Fruit fly (Drosophila melanogaster) whole organism, embryonic: Measurements from ENCODE around the gene mTerf3.

Experiments used
- Adf1 ChIP-seq: fragments of 200-800 bp; sonication (Bioruptor generic); IDR thresholded peaks from 2 replicates; pipeline ENCODE4 v1.3.6; 2022; ENCODE audit warnings: missing biosample characterization, missing genetic modification characterization
- Aef1 ChIP-seq: fragments of 200-800 bp; sonication (Bioruptor generic); IDR thresholded peaks from 3 replicates; pipeline ENCODE4 v1.3.6; 2022; ENCODE audit warnings: missing biosample characterization, missing genetic modification characterization
- Asciz ChIP-seq: fragments of 200-800 bp; sonication (Bioruptor generic); optimal IDR thresholded peaks from 2 replicates; lab custom pipeline; 2017; ENCODE audit warnings: missing biosample characterization, mild to moderate bottlenecking, missing genetic modification characterization, missing genetic modification reagents
- CG10209 ChIP-seq: fragments of 200-800 bp; sonication (Bioruptor generic); optimal IDR thresholded peaks from 3 replicates; lab custom pipeline; 2017; ENCODE audit warnings: missing biosample characterization, mild to moderate bottlenecking, missing genetic modification characterization, missing genetic modification reagents
- CG12299 ChIP-seq: fragments of 200-800 bp; sonication (Bioruptor generic); optimal IDR thresholded peaks from 2 replicates; lab custom pipeline; 2018; ENCODE audit warnings: missing biosample characterization, mild to moderate bottlenecking, missing genetic modification characterization
- CG12659 ChIP-seq: fragments of 200-800 bp; sonication (Bioruptor generic); optimal IDR thresholded peaks from 3 replicates; lab custom pipeline; 2017; ENCODE audit warnings: mild to moderate bottlenecking, missing biosample characterization, missing genetic modification reagents, missing genetic modification characterization
- CG12942 ChIP-seq: fragments of 200-800 bp; sonication (Bioruptor generic); optimal IDR thresholded peaks from 3 replicates; lab custom pipeline; 2016; ENCODE audit warnings: missing biosample characterization, missing genetic modification characterization
- CG13894 ChIP-seq: fragments of 200-800 bp; sonication (Bioruptor generic); optimal IDR thresholded peaks from 3 replicates; lab custom pipeline; 2018; ENCODE audit warnings: missing biosample characterization, mild to moderate bottlenecking, missing genetic modification characterization, moderate library complexity
- CG15514 ChIP-seq: fragments of 200-800 bp; sonication (Bioruptor generic); optimal IDR thresholded peaks from 3 replicates; lab custom pipeline; 2017; ENCODE audit warnings: missing biosample characterization, missing genetic modification characterization, mild to moderate bottlenecking, moderate library complexity, missing genetic modification reagents
- CG15696 ChIP-seq: fragments of 200-800 bp; sonication (Bioruptor generic); optimal IDR thresholded peaks from 2 replicates; lab custom pipeline; 2019; ENCODE audit warnings: missing biosample characterization, mild to moderate bottlenecking, missing genetic modification characterization, moderate library complexity
- CG16779 ChIP-seq: fragments of 200-800 bp; sonication (Bioruptor generic); IDR thresholded peaks from 2 replicates; pipeline ENCODE4 v1.3.6; 2022; ENCODE audit warnings: missing biosample characterization, missing genetic modification characterization
- CG17359 ChIP-seq: fragments of 200-800 bp; sonication (Bioruptor generic); optimal IDR thresholded peaks from 3 replicates; lab custom pipeline; 2018; ENCODE audit warnings: missing biosample characterization, mild to moderate bottlenecking, missing genetic modification characterization, moderate library complexity
- CG17829 ChIP-seq: fragments of 200-800 bp; optimal IDR thresholded peaks from 2 replicates; lab custom pipeline; 2019; ENCODE audit warnings: missing biosample characterization, mild to moderate bottlenecking, missing genetic modification characterization, moderate library complexity
- CG18011 ChIP-seq: fragments of 200-800 bp; sonication (Bioruptor generic); optimal IDR thresholded peaks from 2 replicates; lab custom pipeline; 2017; ENCODE audit warnings: missing biosample characterization, missing genetic modification characterization, mild to moderate bottlenecking, moderate library complexity, missing genotype
- CG18619 ChIP-seq: fragments of 200-800 bp; sonication (Bioruptor generic); optimal IDR thresholded peaks from 3 replicates; lab custom pipeline; 2017; ENCODE audit warnings: missing biosample characterization, mild to moderate bottlenecking, missing genetic modification characterization
- CG32767 ChIP-seq: fragments of 200-800 bp; sonication (Bioruptor generic); IDR thresholded peaks from 2 replicates; pipeline ENCODE4 v1.3.6; 2022; ENCODE audit warnings: missing biosample characterization, missing genetic modification characterization
- CG3838 ChIP-seq: fragments of 200-800 bp; sonication (Bioruptor generic); optimal IDR thresholded peaks from 3 replicates; lab custom pipeline; 2016; ENCODE audit warnings: missing biosample characterization, missing genetic modification characterization
- CG4424 ChIP-seq: fragments of 200-800 bp; sonication (Bioruptor generic); optimal IDR thresholded peaks from 3 replicates; lab custom pipeline; 2016; ENCODE audit warnings: missing biosample characterization, missing genetic modification characterization
- CG6654 ChIP-seq: fragments of 200-800 bp; sonication (Bioruptor generic); optimal IDR thresholded peaks from 2 replicates; lab custom pipeline; 2017; ENCODE audit warnings: missing biosample characterization, mild to moderate bottlenecking, missing genetic modification characterization
- CG6765 ChIP-seq: fragments of 200-800 bp; sonication (Bioruptor generic); optimal IDR thresholded peaks from 3 replicates; lab custom pipeline; 2017; ENCODE audit warnings: missing biosample characterization, mild to moderate bottlenecking, missing genetic modification characterization
- CG7786 ChIP-seq: fragments of 200-800 bp; sonication (Bioruptor generic); optimal IDR thresholded peaks from 2 replicates; lab custom pipeline; 2016; ENCODE audit warnings: missing biosample characterization, missing genetic modification characterization
- CG8089 ChIP-seq: fragments of 200-800 bp; sonication (Bioruptor generic); optimal IDR thresholded peaks from 3 replicates; lab custom pipeline; 2016; ENCODE audit warnings: missing biosample characterization, missing genetic modification characterization
- CG8359 ChIP-seq: fragments of 200-800 bp; sonication (Bioruptor generic); optimal IDR thresholded peaks from 2 replicates; lab custom pipeline; 2017; ENCODE audit warnings: missing biosample characterization, mild to moderate bottlenecking, missing genetic modification characterization, borderline replicate concordance
- CTCF ChIP-seq: fragments of 200-800 bp; sonication (Bioruptor generic); optimal IDR thresholded peaks from 2 replicates; lab custom pipeline; 2017; ENCODE audit warnings: missing biosample characterization, mild to moderate bottlenecking, missing genetic modification characterization, moderate library complexity
- Dip2 ChIP-seq: fragments of 200-800 bp; sonication (Bioruptor generic); IDR thresholded peaks from 2 replicates; pipeline ENCODE4 v1.3.6; 2022; ENCODE audit warnings: missing biosample characterization, missing genetic modification characterization
- Dip3 ChIP-seq: fragments of 200-800 bp; sonication (Bioruptor generic); optimal IDR thresholded peaks from 3 replicates; lab custom pipeline; 2016; ENCODE audit warnings: missing biosample characterization, missing genetic modification characterization
- H2.0 ChIP-seq: fragments of 200-800 bp; sonication (Bioruptor generic); IDR thresholded peaks from 2 replicates; pipeline ENCODE4 v1.3.6; 2022; ENCODE audit warnings: missing biosample characterization, missing genetic modification characterization
- HLH54F ChIP-seq: fragments of 200-800 bp; sonication (Bioruptor generic); optimal IDR thresholded peaks from 3 replicates; lab custom pipeline; 2016; ENCODE audit warnings: missing biosample characterization, missing genetic modification characterization
- Hr78 ChIP-seq, 2 experiments: fragments of 200-800 bp in 1 of 2; fragments of >200 bp in 1 of 2; sonication (Bioruptor generic) in 1 of 2; optimal IDR thresholded peaks; 2 replicates each; lab custom pipeline; 2017 to 2019; ENCODE audit warnings: missing biosample characterization in 2 of 2, missing genetic modification characterization in 2 of 2, mild to moderate bottlenecking in 1 of 2, moderate library complexity in 1 of 2
- NC2α ChIP-seq: fragments of 200-800 bp; sonication (Bioruptor generic); optimal IDR thresholded peaks from 2 replicates; lab custom pipeline; 2016; ENCODE audit warnings: missing biosample characterization, missing genetic modification characterization
- Nf-YB ChIP-seq: fragments of 200-800 bp; sonication (Bioruptor generic); optimal IDR thresholded peaks from 3 replicates; lab custom pipeline; 2019; ENCODE audit warnings: missing biosample characterization, mild to moderate bottlenecking, missing genetic modification characterization, moderate library complexity
- TFAM ChIP-seq: fragments of 200-800 bp; sonication (Bioruptor generic); optimal IDR thresholded peaks from 2 replicates; lab custom pipeline; 2017; ENCODE audit warnings: missing biosample characterization, missing genetic modification characterization, inconsistent platforms
- ase ChIP-seq: fragments of 200-800 bp; sonication (Bioruptor generic); IDR thresholded peaks from 3 replicates; pipeline ENCODE4 v1.3.6; 2022; ENCODE audit warnings: missing biosample characterization, missing genetic modification characterization
- cato ChIP-seq: fragments of 200-800 bp; sonication (Bioruptor generic); optimal IDR thresholded peaks from 2 replicates; lab custom pipeline; 2016; ENCODE audit warnings: missing biosample characterization, missing genetic modification characterization, borderline replicate concordance
- chm ChIP-seq: fragments of 200-800 bp; sonication (Bioruptor generic); IDR thresholded peaks from 2 replicates; pipeline ENCODE4 v1.3.6; 2022; ENCODE audit warnings: missing biosample characterization, missing genetic modification characterization
- grn ChIP-seq: fragments of 200-800 bp; sonication (Bioruptor generic); optimal IDR thresholded peaks from 3 replicates; lab custom pipeline; 2017; ENCODE audit warnings: missing biosample characterization, missing genetic modification characterization
- hth ChIP-seq: fragments of >200 bp; optimal IDR thresholded peaks from 2 replicates; lab custom pipeline; 2017; ENCODE audit warnings: inconsistent platforms
- knrl ChIP-seq: fragments of 200-800 bp; sonication (Bioruptor generic); IDR thresholded peaks from 3 replicates; pipeline ENCODE4 v1.3.6; 2022; ENCODE audit warnings: missing biosample characterization, missing genetic modification characterization; ENCODE audit not compliant: partially characterized antibody
- luna ChIP-seq: fragments of 200-800 bp; sonication (Bioruptor generic); optimal IDR thresholded peaks from 2 replicates; lab custom pipeline; 2016; ENCODE audit warnings: missing biosample characterization, missing genetic modification characterization
- nom ChIP-seq: fragments of 200-800 bp; sonication (Bioruptor generic); optimal IDR thresholded peaks from 2 replicates; lab custom pipeline; 2017; ENCODE audit warnings: missing biosample characterization, missing genetic modification characterization, mild to moderate bottlenecking, moderate library complexity, missing genetic modification reagents
- p53 ChIP-seq: fragments of 200-800 bp; sonication (Bioruptor generic); optimal IDR thresholded peaks from 2 replicates; lab custom pipeline; 2016; ENCODE audit warnings: missing biosample characterization, missing genetic modification characterization
- pum ChIP-seq: fragments of 200-800 bp; sonication (Bioruptor generic); optimal IDR thresholded peaks from 2 replicates; lab custom pipeline; 2016; ENCODE audit warnings: missing biosample characterization, missing genetic modification characterization
- salm ChIP-seq: fragments of 200-800 bp; sonication (Bioruptor generic); optimal IDR thresholded peaks from 2 replicates; lab custom pipeline; 2018; ENCODE audit warnings: missing biosample characterization, mild to moderate bottlenecking, missing genetic modification characterization
- slbo ChIP-seq: fragments of 200-800 bp; sonication (Bioruptor generic); IDR thresholded peaks from 2 replicates; pipeline ENCODE4 v1.3.6; 2022; ENCODE audit warnings: missing biosample characterization, missing genetic modification characterization
- sqz ChIP-seq: fragments of 200-800 bp; sonication (Bioruptor generic); optimal IDR thresholded peaks from 3 replicates; lab custom pipeline; 2018; ENCODE audit warnings: missing biosample characterization, mild to moderate bottlenecking, missing genetic modification characterization
- sr ChIP-seq: fragments of 200-800 bp; sonication (Bioruptor generic); IDR thresholded peaks from 3 replicates; pipeline ENCODE4 v1.3.6; 2022; ENCODE audit warnings: missing biosample characterization, missing genetic modification characterization
- tin ChIP-seq: fragments of 200-800 bp; sonication (Bioruptor generic); optimal IDR thresholded peaks from 3 replicates; lab custom pipeline; 2016; ENCODE audit warnings: missing biosample characterization, missing genetic modification characterization
- trh ChIP-seq: fragments of 200-800 bp; sonication (Bioruptor generic); optimal IDR thresholded peaks from 2 replicates; lab custom pipeline; 2016; ENCODE audit warnings: missing biosample characterization, missing genetic modification characterization
- usp ChIP-seq: fragments of >200 bp; optimal IDR thresholded peaks from 2 replicates; lab custom pipeline; 2017; ENCODE audit warnings: missing biosample characterization, missing genetic modification characterization
- zfh2 ChIP-seq: fragments of 200-800 bp; sonication (Bioruptor generic); optimal IDR thresholded peaks from 2 replicates; lab custom pipeline; 2016; ENCODE audit warnings: missing biosample characterization, missing genetic modification characterization

The mTerf3 gene

DNA sequence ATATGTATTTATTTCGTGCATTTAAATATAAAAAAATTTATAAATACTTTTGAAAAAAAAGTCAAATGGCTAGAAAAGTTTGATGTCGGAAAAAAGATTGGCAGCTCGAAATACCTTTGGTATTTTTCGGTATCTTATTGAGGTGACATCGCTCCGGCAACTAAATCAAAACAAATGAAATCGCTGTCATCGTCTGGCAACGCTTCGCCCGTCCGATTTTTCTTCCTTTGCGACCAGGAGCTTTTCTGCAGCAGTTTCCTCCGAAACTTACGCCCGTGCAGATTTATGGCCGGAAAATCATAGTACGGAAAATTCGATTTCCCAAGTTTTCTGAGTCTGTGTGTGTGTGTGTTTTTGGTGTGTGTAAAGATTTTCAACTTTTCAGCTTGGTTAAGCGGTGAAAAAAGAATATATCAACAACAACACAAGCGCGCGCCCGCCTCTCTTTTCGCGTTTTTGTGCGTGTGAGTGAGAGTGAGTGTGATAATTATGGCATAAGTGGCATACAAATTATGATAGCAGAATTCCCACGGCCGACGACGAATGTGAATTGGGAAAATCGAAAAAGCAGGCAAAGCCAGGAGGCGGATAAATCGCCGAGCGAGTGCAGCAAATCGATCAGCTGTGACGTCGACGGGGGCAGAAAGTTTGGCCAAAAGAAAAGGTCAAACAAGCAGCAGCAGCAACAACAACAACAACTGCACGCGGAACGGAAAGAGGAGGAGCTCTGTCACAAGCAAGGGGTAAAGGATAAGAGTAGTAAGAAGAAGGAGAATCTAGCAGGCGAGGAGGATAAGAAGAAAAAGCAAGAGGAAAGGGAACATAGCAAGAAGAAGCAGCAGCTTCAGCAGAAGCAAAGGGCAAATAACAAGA lies 23.2 kb downstream of the mTerf3 start, which contains the start of gene CG32425 (continued):
- TF ChIP-seq tin (GFP tag; lab: Kevin White, UChicago) (peak; percentile 5), knrl (no peak), CG12942 (GFP tag; lab: Kevin White, UChicago) (no peak), CG32767 (GFP tag; lab: Robert Waterston, UW) (no peak), Dip3 (GFP tag; lab: Kevin White, UChicago) (no peak), CG18011 (GFP tag; lab: Kevin White, UChicago) (no peak), CG15696 (no peak), zfh2 (GFP tag; lab: Kevin White, UChicago) (no peak), Dip2 (GFP tag; lab: Robert Waterston, UW) (no peak), CG13894 (tag; lab: Kevin White, UChicago) (no peak), Adf1 (GFP tag; lab: Robert Waterston, UW) (no peak; the same call in 1 of the 2 replicates), trh (no peak), H2.0 (GFP tag; lab: Robert Waterston, UW) (no peak), CTCF (GFP tag; lab: Kevin White, UChicago) (peak; percentile 42), ase (GFP tag; lab: Robert Waterston, UW) (0 out of 3 replicates have a peak, but pooled peaks have one; percentile 12), slbo (peak; percentile 45; the same call in 1 of the 2 replicates), CG12659 (GFP tag; lab: Kevin White, UChicago) (peak; percentile 55), CG15514 (peak; percentile 91), luna (GFP tag; lab: Kevin White, UChicago) (no peak), CG16779 (GFP tag; lab: Robert Waterston, UW) (no peak), CG17829 (tag; lab: Kevin White, UChicago) (peak; percentile 6), CG17359 (tag; lab: Kevin White, UChicago) (no peak), hth (lab: Kevin White, UChicago) (no peak), Nf-YB (GFP tag; lab: Kevin White, UChicago) (no peak), CG7786 (GFP tag; lab: Kevin White, UChicago) (no peak), NC2α (GFP tag; lab: Kevin White, UChicago) (no peak), CG6765 (GFP tag; lab: Kevin White, UChicago) (no peak), cato (GFP tag; lab: Kevin White, UChicago) (no peak), grn (no peak), Aef1 (no peak), salm (tag; lab: Kevin White, UChicago) (no peak), CG10209 (no peak), nom (GFP tag; lab: Kevin White, UChicago) (peak; percentile 7), TFAM (GFP tag; lab: Kevin White, UChicago) (no peak), sr (GFP tag; lab: Robert Waterston, UW) (no peak), CG12299 (tag; lab: Kevin White, UChicago) (no peak), CG18619 (GFP tag; lab: Kevin White, UChicago) (no peak), Hr78 (GFP tag; optimal IDR thresholded peaks at IDR 0.05; lab: Kevin White, UChicago) (peak in 1 of 2 experiments; percentile 63), CG3838 (no peak), CG6654 (no peak), CG8089 (GFP tag; lab: Kevin White, UChicago) (no peak), pum (no peak), CG4424 (GFP tag; lab: Kevin White, UChicago) (no peak), chm (GFP tag; lab: Robert Waterston, UW) (no peak), p53 (GFP tag; lab: Kevin White, UChicago) (no peak), CG8359 (no peak), usp (GFP tag; lab: Kevin White, UChicago) (no peak), Asciz (GFP tag; lab: Kevin White, UChicago) (no peak), sqz (GFP tag; lab: Kevin White, UChicago) (no peak), HLH54F (GFP tag; lab: Kevin White, UChicago) (no peak)
